Worm (Caenorhabditis elegans): ENCODE measurements around the gene lias-1.

DNA sequence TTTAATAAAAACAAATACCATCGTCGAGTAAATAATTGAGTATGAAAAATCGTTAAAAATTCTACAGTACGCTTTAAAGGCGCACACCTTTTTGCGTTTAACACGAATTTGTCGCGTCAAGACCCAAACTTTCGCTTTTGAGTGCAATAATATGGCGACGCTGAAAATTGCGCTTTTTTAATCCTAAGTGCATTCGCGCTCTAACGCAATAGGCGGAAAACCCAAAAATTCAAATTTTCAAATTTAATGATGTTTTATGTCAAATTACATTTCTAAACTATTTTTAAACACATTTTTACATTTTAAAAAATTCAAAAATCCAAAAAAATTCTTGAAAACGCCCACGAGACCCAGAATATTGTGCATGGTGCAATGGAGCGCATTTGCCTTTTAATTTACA is 6.9 kb upstream of the lias-1 start:
- TF ChIP-seq C34F6.9 (tag; optimal IDR thresholded peaks at IDR 0.05) (no peak), nhr-11 (tag; optimal IDR thresholded peaks at IDR 0.05) (no peak), alr-1 (tag; optimal IDR thresholded peaks at IDR 0.05) (no peak), skn-1 (tag; optimal IDR thresholded peaks at IDR 0.05) (no peak), ceh-16 (tag; optimal IDR thresholded peaks at IDR 0.05) (no peak), nhr-10 (tag; optimal IDR thresholded peaks at IDR 0.05) (no peak), blmp-1 (tag; optimal IDR thresholded peaks at IDR 0.05; ENCODE audit: insufficient read depth) (no peak), lin-13 (GFP tag; optimal IDR thresholded peaks at IDR 0.05) (no peak), nhr-237 (tag; optimal IDR thresholded peaks at IDR 0.05) (no peak), nhr-25 (tag; optimal IDR thresholded peaks at IDR 0.05) (no peak), lin-11 (tag; optimal IDR thresholded peaks at IDR 0.05) (no peak), snpc-4 (tag; optimal IDR thresholded peaks at IDR 0.05) (no peak), mdl-1 (tag; optimal IDR thresholded peaks at IDR 0.05) (no peak), lin-39 (tag; optimal IDR thresholded peaks at IDR 0.05) (no peak)
